Worm (Caenorhabditis elegans): ENCODE measurements around the gene grd-1.

DNA sequence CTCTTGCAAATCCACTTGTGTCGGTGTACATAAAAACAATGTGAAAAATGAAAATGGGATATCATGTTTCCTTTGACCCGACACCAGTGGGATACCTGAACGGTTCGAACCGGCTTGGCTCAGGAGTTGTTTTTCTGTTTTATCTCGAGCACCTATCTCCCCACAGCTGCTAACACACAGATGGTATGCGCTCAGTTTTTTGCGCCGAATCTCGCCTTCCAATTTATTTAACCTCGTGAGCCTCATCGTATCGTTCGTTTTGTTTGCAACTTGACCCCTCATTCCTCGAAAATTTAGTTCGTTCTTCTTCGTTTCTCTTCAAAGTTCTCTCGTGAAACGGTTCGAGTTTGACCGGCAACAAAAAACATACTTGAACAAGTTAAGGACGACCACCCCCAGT lies 51.3 kb downstream of the grd-1 start, which contains the start of gene C05C9.1:
- no peak for TF ChIP-seq unc-62 (GFP tag; optimal IDR thresholded peaks at IDR 0.05 in 1 of 2)
- TF ChIP-seq unc-62 (tag; optimal IDR thresholded peaks at IDR 0.05), result no peak
- no peak for TF ChIP-seq dmd-6 (GFP tag; IDR thresholded peaks at IDR 0.05)
- no peak for TF ChIP-seq ces-1 (GFP tag; optimal IDR thresholded peaks at IDR 0.05)
- TF ChIP-seq aha-1 (tag), result no peak
- TF ChIP-seq lin-38 (GFP tag; IDR thresholded peaks at IDR 0.05), result no peak
- TF ChIP-seq ama-1 (optimal IDR thresholded peaks at IDR 0.05), result no peak
- TF ChIP-seq unc-39 (tag; optimal IDR thresholded peaks at IDR 0.05), result no peak
- no peak for TF ChIP-seq duxl-1 (tag; optimal IDR thresholded peaks at IDR 0.05; ENCODE audit: poor library complexity)
- TF ChIP-seq zag-1 (tag; optimal IDR thresholded peaks at IDR 0.05), result no peak

All from whole organism, L4 larva.